In genomic region chrX:16046379-16046778, ce11 we compare ENCODE assay signal across 3 worm cellular contexts.
TF ChIP-seq lines count a peak whose summit lies in the region.

No protein-coding gene starts in this region.

TF ChIP-seq in whole organism, L2 larva, 48 proteins besides CTCF, POLR2A, EP300 and RAD21:
- TF ChIP-seq nhr-21 (tag; optimal IDR thresholded peaks at IDR 0.05; lab: Kevin White, UChicago) (no peak), ceh-82 (tag; optimal IDR thresholded peaks at IDR 0.05; lab: Kevin White, UChicago) (no peak), ztf-1 (GFP tag; conservative IDR thresholded peaks at IDR 0.05; lab: Robert Waterston, UW) (no peak), nhr-23 (tag; optimal IDR thresholded peaks at IDR 0.05; lab: Kevin White, UChicago) (no peak), unc-55 (GFP tag; optimal IDR thresholded peaks at IDR 0.05; lab: Kevin White, UChicago) (peak; percentile 42), Y55F3AM.14 (GFP tag; optimal IDR thresholded peaks at IDR 0.05; lab: Kevin White, UChicago) (no peak), unc-39 (tag; optimal IDR thresholded peaks at IDR 0.05; lab: Kevin White, UChicago) (no peak)

TF ChIP-seq in whole organism, L3 larva, 47 proteins besides CTCF, POLR2A, EP300 and RAD21:
- no peak for TF ChIP-seq ama-1 (optimal IDR thresholded peaks at IDR 0.05; lab: Kevin White, UChicago)
- TF ChIP-seq lin-39 (tag; optimal IDR thresholded peaks at IDR 0.05; lab: Kevin White, UChicago), result peak; percentile 24
- TF ChIP-seq mdl-1 (tag; optimal IDR thresholded peaks at IDR 0.05; lab: Kevin White, UChicago), result no peak
- no peak for TF ChIP-seq nhr-77 (tag; optimal IDR thresholded peaks at IDR 0.05; lab: Kevin White, UChicago)

TF ChIP-seq in whole organism, L4 larva, 104 proteins besides CTCF, POLR2A, EP300 and RAD21:
- TF ChIP-seq unc-62 (GFP tag; optimal IDR thresholded peaks at IDR 0.05 in 1 of 2; lab: Kevin White, UChicago) (peak in 1 of 2 experiments; percentile 85), unc-62 (tag; optimal IDR thresholded peaks at IDR 0.05; lab: Kevin White, UChicago) (no peak), aha-1 (tag; lab: Kevin White, UChicago) (peak; percentile 98), F10B5.3 (tag; optimal IDR thresholded peaks at IDR 0.05; lab: Kevin White, UChicago) (no peak)
